Worm (Caenorhabditis elegans): ENCODE results near the gene cutl-15.

Gene cutl-15

ce11 chrII:8914654-8915053 lies 32.8 kb downstream of the cutl-15 start:
- no peak for TF ChIP-seq lsy-2 (tag; optimal IDR thresholded peaks at IDR 0.05)
- no peak for TF ChIP-seq ces-1 (GFP tag; optimal IDR thresholded peaks at IDR 0.05)
- TF ChIP-seq zip-8 (tag; optimal IDR thresholded peaks at IDR 0.05): no peak
- no peak for TF ChIP-seq ceh-39 (tag; optimal IDR thresholded peaks at IDR 0.05)
- no peak for TF ChIP-seq nhr-28 (tag; optimal IDR thresholded peaks at IDR 0.05)
- no peak for TF ChIP-seq M03D4.4 (tag; optimal IDR thresholded peaks at IDR 0.05)
- TF ChIP-seq flh-1 (GFP tag; optimal IDR thresholded peaks at IDR 0.05): no peak
- no peak for TF ChIP-seq elt-1 (tag; optimal IDR thresholded peaks at IDR 0.05; ENCODE audit: borderline replicate concordance, insufficient read depth)
- TF ChIP-seq nhr-2 (tag; optimal IDR thresholded peaks at IDR 0.05): no peak
- no peak for TF ChIP-seq snpc-4 (tag; optimal IDR thresholded peaks at IDR 0.05)
- TF ChIP-seq blmp-1 (tag; optimal IDR thresholded peaks at IDR 0.05): no peak
- TF ChIP-seq mep-1 (tag; optimal IDR thresholded peaks at IDR 0.05): no peak
- TF ChIP-seq mab-5 (tag; optimal IDR thresholded peaks at IDR 0.05): no peak
- TF ChIP-seq nhr-12 (tag; optimal IDR thresholded peaks at IDR 0.05): no peak

- no peak for TF ChIP-seq hlh-1 (tag; optimal IDR thresholded peaks at IDR 0.05)
- TF ChIP-seq ham-2 (GFP tag; optimal IDR thresholded peaks at IDR 0.05): no peak
- no peak for TF ChIP-seq nhr-76 (tag; optimal IDR thresholded peaks at IDR 0.05)
- TF ChIP-seq tbx-8 (GFP tag; optimal IDR thresholded peaks at IDR 0.05): no peak
- no peak for TF ChIP-seq unc-120 (tag; optimal IDR thresholded peaks at IDR 0.05; ENCODE audit: poor library complexity, severe bottlenecking)
- no peak for TF ChIP-seq lin-32 (GFP tag; optimal IDR thresholded peaks at IDR 0.05)
- TF ChIP-seq pha-4 (tag; optimal IDR thresholded peaks at IDR 0.05): no peak
- no peak for TF ChIP-seq lsy-2 (tag; optimal IDR thresholded peaks at IDR 0.05)
- TF ChIP-seq cnd-1 (tag; optimal IDR thresholded peaks at IDR 0.05): no peak
- TF ChIP-seq snpc-4 (tag; optimal IDR thresholded peaks at IDR 0.05): no peak
- TF ChIP-seq flh-1 (GFP tag; optimal IDR thresholded peaks at IDR 0.05): no peak
- TF ChIP-seq mls-2 (tag; optimal IDR thresholded peaks at IDR 0.05): no peak
- no peak for TF ChIP-seq ceh-43 (GFP tag; optimal IDR thresholded peaks at IDR 0.05)
- TF ChIP-seq zip-8 (tag; optimal IDR thresholded peaks at IDR 0.05): no peak
- no peak for TF ChIP-seq lin-13 (tag; optimal IDR thresholded peaks at IDR 0.05)
- TF ChIP-seq elt-1 (tag; optimal IDR thresholded peaks at IDR 0.05; ENCODE audit: borderline replicate concordance, insufficient read depth): no peak
These were observed 34.9 kb downstream of the cutl-15 start for ce11 chrII:8912523-8913017.

ce11 chrII:8911929-8912328 lies 35.6 kb downstream of the cutl-15 start, which contains the start of gene B0457.4:
Gene B0457.4, minus strand, starts transcription at chrII:8912029.
- TF ChIP-seq mab-5 (tag; optimal IDR thresholded peaks at IDR 0.05) (no peak), nhr-2 (tag; optimal IDR thresholded peaks at IDR 0.05) (no peak), sptf-1 (tag; optimal IDR thresholded peaks at IDR 0.05) (no peak), nhr-12 (tag; optimal IDR thresholded peaks at IDR 0.05) (no peak), sem-2 (GFP tag; optimal IDR thresholded peaks at IDR 0.05) (no peak), lin-32 (GFP tag; optimal IDR thresholded peaks at IDR 0.05) (no peak), snpc-4 (tag; optimal IDR thresholded peaks at IDR 0.05) (no peak), zip-8 (tag; optimal IDR thresholded peaks at IDR 0.05) (no peak), flh-1 (GFP tag; optimal IDR thresholded peaks at IDR 0.05) (no peak), ceh-39 (tag; optimal IDR thresholded peaks at IDR 0.05) (no peak), mep-1 (tag; optimal IDR thresholded peaks at IDR 0.05) (no peak), blmp-1 (tag; optimal IDR thresholded peaks at IDR 0.05) (no peak), unc-120 (tag; optimal IDR thresholded peaks at IDR 0.05; ENCODE audit: poor library complexity, severe bottlenecking) (no peak), pha-4 (tag; optimal IDR thresholded peaks at IDR 0.05) (no peak), tbx-8 (GFP tag; optimal IDR thresholded peaks at IDR 0.05) (no peak), elt-1 (tag; optimal IDR thresholded peaks at IDR 0.05; ENCODE audit: borderline replicate concordance, insufficient read depth) (no peak), lin-13 (tag; optimal IDR thresholded peaks at IDR 0.05) (no peak), nhr-237 (tag; optimal IDR thresholded peaks at IDR 0.05) (no peak), nhr-28 (tag; optimal IDR thresholded peaks at IDR 0.05) (no peak), mls-2 (tag; optimal IDR thresholded peaks at IDR 0.05) (no peak)

- TF ChIP-seq mls-2 (tag; optimal IDR thresholded peaks at IDR 0.05) (no peak), elt-3 (tag; optimal IDR thresholded peaks at IDR 0.05) (no peak), lsy-2 (tag; optimal IDR thresholded peaks at IDR 0.05) (no peak), flh-1 (GFP tag; optimal IDR thresholded peaks at IDR 0.05) (no peak), nhr-76 (tag; optimal IDR thresholded peaks at IDR 0.05) (no peak), bed-3 (GFP tag; optimal IDR thresholded peaks at IDR 0.05) (no peak), ces-1 (GFP tag; optimal IDR thresholded peaks at IDR 0.05) (no peak), zip-8 (tag; optimal IDR thresholded peaks at IDR 0.05) (no peak), ztf-11 (tag; optimal IDR thresholded peaks at IDR 0.05) (no peak), lin-32 (GFP tag; optimal IDR thresholded peaks at IDR 0.05) (no peak), sem-2 (GFP tag; optimal IDR thresholded peaks at IDR 0.05) (no peak), mep-1 (tag; optimal IDR thresholded peaks at IDR 0.05) (no peak), nhr-28 (tag; optimal IDR thresholded peaks at IDR 0.05) (no peak), lin-13 (tag; optimal IDR thresholded peaks at IDR 0.05) (no peak), ham-2 (GFP tag; optimal IDR thresholded peaks at IDR 0.05) (no peak), unc-120 (tag; optimal IDR thresholded peaks at IDR 0.05; ENCODE audit: poor library complexity, severe bottlenecking) (no peak), mab-5 (tag; optimal IDR thresholded peaks at IDR 0.05) (no peak), nhr-237 (tag; optimal IDR thresholded peaks at IDR 0.05) (no peak)
These were observed 43.6 kb downstream of the cutl-15 start for ce11 chrII:8903871-8904270.

Measured in whole organism, mixed stage, embryonic.